Worm (Caenorhabditis elegans) whole organism, late embryonic: Measurements from ENCODE around the gene cka-2.

Experiments
- F13H6.1 ChIP-seq: sonication (generic microtip); optimal IDR thresholded peaks from 2 replicates; lab custom pipeline; 2016; ENCODE audit warnings: missing genetic modification characterization, missing compliant biosample characterization
- K02D7.2 ChIP-seq: sonication (generic microtip); optimal IDR thresholded peaks from 2 replicates; lab custom pipeline; 2017; ENCODE audit warnings: mild to moderate bottlenecking, missing genetic modification characterization, missing compliant biosample characterization
- ama-1 ChIP-seq: fragments of 150-350 bp; optimal IDR thresholded peaks from 2 replicates; lab custom pipeline; 2014
- ceh-14 ChIP-seq: sonication (generic microtip); optimal IDR thresholded peaks from 2 replicates; lab custom pipeline; 2016; ENCODE audit warnings: missing genotype, missing genetic modification characterization, missing compliant biosample characterization
- ceh-2 ChIP-seq: sonication (generic microtip); optimal IDR thresholded peaks from 2 replicates; lab custom pipeline; 2016; ENCODE audit warnings: missing genotype, missing genetic modification characterization, missing compliant biosample characterization
- ceh-24 ChIP-seq: sonication (generic microtip); optimal IDR thresholded peaks from 2 replicates; lab custom pipeline; 2016; ENCODE audit warnings: mild to moderate bottlenecking, missing genetic modification characterization, missing compliant biosample characterization
- ceh-30 ChIP-seq: fragments of 150-350 bp; optimal IDR thresholded peaks from 2 replicates; lab custom pipeline; 2014; ENCODE audit warnings: missing biosample characterization, missing genetic modification characterization
- ceh-34 ChIP-seq: sonication (generic microtip); optimal IDR thresholded peaks from 2 replicates; lab custom pipeline; 2016; ENCODE audit warnings: mild to moderate bottlenecking, missing genetic modification characterization, missing compliant biosample characterization
- ceh-48 ChIP-seq: sonication (generic microtip); optimal IDR thresholded peaks from 2 replicates; lab custom pipeline; 2016; ENCODE audit warnings: missing genetic modification characterization, inconsistent platforms, missing compliant biosample characterization
- dmd-4 ChIP-seq: sonication (generic microtip); optimal IDR thresholded peaks from 2 replicates; lab custom pipeline; 2016; ENCODE audit warnings: borderline replicate concordance, missing genetic modification characterization, missing compliant biosample characterization
- elt-2 ChIP-seq: sonication (generic microtip); optimal IDR thresholded peaks from 2 replicates; lab custom pipeline; 2016; ENCODE audit warnings: missing genetic modification reagents, missing genetic modification characterization, missing compliant biosample characterization
- ets-4 ChIP-seq: sonication (generic microtip); optimal IDR thresholded peaks from 2 replicates; lab custom pipeline; 2016; ENCODE audit warnings: missing genetic modification characterization, missing compliant biosample characterization
- fkh-10 ChIP-seq: fragments of 150-350 bp; optimal IDR thresholded peaks from 2 replicates; lab custom pipeline; 2014; ENCODE audit warnings: missing biosample characterization, missing genetic modification reagents, missing genetic modification characterization
- fkh-6 ChIP-seq: sonication (generic microtip); optimal IDR thresholded peaks from 2 replicates; lab custom pipeline; 2016; ENCODE audit warnings: missing genetic modification characterization, missing compliant biosample characterization
- gmeb-2 ChIP-seq: sonication (generic microtip); optimal IDR thresholded peaks from 2 replicates; lab custom pipeline; 2016; ENCODE audit warnings: missing genetic modification characterization, inconsistent platforms, missing compliant biosample characterization
- hlh-15 ChIP-seq: sonication (generic microtip); optimal IDR thresholded peaks from 2 replicates; lab custom pipeline; 2016; ENCODE audit warnings: missing genetic modification characterization, missing compliant biosample characterization
- lim-6 ChIP-seq: sonication (generic microtip); optimal IDR thresholded peaks from 2 replicates; lab custom pipeline; 2016; ENCODE audit warnings: missing genetic modification characterization, missing compliant biosample characterization
- madf-2 ChIP-seq: sonication (generic microtip); optimal IDR thresholded peaks from 2 replicates; lab custom pipeline; 2017; ENCODE audit warnings: missing genetic modification characterization, missing compliant biosample characterization
- nhr-11 ChIP-seq: fragments of 150-350 bp; optimal IDR thresholded peaks from 2 replicates; lab custom pipeline; 2014; ENCODE audit warnings: missing biosample characterization, missing genetic modification characterization
- odd-2 ChIP-seq: sonication (generic microtip); optimal IDR thresholded peaks from 2 replicates; lab custom pipeline; 2017; ENCODE audit warnings: antibody characterized with exemption, mild to moderate bottlenecking, missing genetic modification characterization, missing compliant biosample characterization
- pax-1 ChIP-seq: fragments of 150-350 bp; optimal IDR thresholded peaks from 2 replicates; lab custom pipeline; 2014; ENCODE audit warnings: missing biosample characterization, missing genetic modification characterization
- pros-1 ChIP-seq: fragments of 150-350 bp; optimal IDR thresholded peaks from 2 replicates; lab custom pipeline; 2014; ENCODE audit warnings: missing biosample characterization, missing genetic modification reagents, missing genetic modification characterization
- ref-2 ChIP-seq: sonication (generic microtip); optimal IDR thresholded peaks from 2 replicates; lab custom pipeline; 2016; ENCODE audit warnings: missing genetic modification characterization, missing compliant biosample characterization
- rnt-1 ChIP-seq: sonication (generic microtip); optimal IDR thresholded peaks from 2 replicates; lab custom pipeline; 2016; ENCODE audit warnings: missing genetic modification characterization, missing compliant biosample characterization
- sdc-2 ChIP-seq: sonication (generic microtip); optimal IDR thresholded peaks from 2 replicates; lab custom pipeline; 2016; ENCODE audit warnings: missing genotype, missing genetic modification characterization, missing compliant biosample characterization
- sox-2 ChIP-seq: fragments of 200-800 bp; sonication (Bioruptor generic); IDR thresholded peaks from 2 replicates; pipeline ENCODE4 v1.3.6; 2022; ENCODE audit warnings: missing genetic modification reagents, missing genetic modification characterization, missing compliant biosample characterization
- tbx-2 ChIP-seq: sonication (generic microtip); optimal IDR thresholded peaks from 2 replicates; lab custom pipeline; 2016; ENCODE audit warnings: missing genetic modification characterization, missing compliant biosample characterization
- ttx-3 ChIP-seq: sonication (generic microtip); optimal IDR thresholded peaks from 2 replicates; lab custom pipeline; 2016; ENCODE audit warnings: missing genetic modification reagents, missing genetic modification characterization, missing compliant biosample characterization
- unc-42 ChIP-seq: sonication (generic microtip); optimal IDR thresholded peaks from 2 replicates; lab custom pipeline; 2016; ENCODE audit warnings: missing genotype, missing genetic modification characterization, missing compliant biosample characterization

Gene cka-2

DNA sequence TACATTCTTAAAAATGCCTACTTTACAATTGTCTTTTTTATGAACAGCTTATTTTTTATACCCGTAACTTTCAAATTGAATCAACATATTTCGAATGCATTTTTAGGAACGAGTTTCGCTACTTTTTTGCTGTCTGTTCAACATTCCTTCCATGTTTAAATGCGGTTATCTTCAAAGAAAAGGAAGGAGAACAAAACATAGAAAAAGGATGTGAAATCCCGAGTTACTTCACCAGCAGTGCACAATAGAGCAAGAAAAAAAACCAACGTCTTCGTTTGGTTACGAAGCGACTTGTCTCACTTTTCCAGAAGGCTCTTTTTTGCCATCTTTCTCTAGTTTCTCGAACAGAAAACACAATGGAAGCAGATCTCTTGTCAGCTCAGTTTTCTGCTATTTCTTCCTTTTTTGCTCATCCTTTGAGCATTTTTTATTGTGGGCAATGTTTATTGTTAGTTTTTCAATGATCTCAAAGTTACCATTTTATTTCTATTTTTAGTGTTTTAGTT lies at the start of gene cka-2:
cka-2 (plus strand) TSS at position 456 of the 506 bp plus-strand sequence.
- TF ChIP-seq K02D7.2 (tag; lab: Kevin White, UChicago): no peak
- peak; percentile 38 for TF ChIP-seq unc-42
- TF ChIP-seq, all 69 proteins: peak for 1

DNA sequence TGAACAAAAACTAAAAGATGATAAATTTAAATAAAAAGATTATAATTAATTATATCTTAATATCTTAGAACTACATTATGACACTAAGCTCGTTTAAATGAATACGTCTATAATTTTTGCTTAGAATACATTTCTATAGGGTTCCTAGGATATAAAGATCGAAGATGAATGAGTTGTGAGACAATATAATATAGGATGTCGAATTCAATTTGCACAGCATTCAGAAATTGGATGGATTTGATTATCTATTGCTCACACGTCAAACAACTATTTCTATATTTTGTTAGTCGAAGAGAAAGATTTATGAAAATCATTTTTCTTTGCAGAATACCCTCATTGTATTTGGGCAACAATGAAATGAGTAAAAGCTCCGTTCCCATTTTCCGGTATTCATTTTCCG lies 47.0 kb upstream of the cka-2 start:
- TF ChIP-seq unc-42 (peak; percentile 59), ceh-34 (tag; lab: Kevin White, UChicago) (no peak)
- TF ChIP-seq, all 69 proteins: peak for 1

DNA sequence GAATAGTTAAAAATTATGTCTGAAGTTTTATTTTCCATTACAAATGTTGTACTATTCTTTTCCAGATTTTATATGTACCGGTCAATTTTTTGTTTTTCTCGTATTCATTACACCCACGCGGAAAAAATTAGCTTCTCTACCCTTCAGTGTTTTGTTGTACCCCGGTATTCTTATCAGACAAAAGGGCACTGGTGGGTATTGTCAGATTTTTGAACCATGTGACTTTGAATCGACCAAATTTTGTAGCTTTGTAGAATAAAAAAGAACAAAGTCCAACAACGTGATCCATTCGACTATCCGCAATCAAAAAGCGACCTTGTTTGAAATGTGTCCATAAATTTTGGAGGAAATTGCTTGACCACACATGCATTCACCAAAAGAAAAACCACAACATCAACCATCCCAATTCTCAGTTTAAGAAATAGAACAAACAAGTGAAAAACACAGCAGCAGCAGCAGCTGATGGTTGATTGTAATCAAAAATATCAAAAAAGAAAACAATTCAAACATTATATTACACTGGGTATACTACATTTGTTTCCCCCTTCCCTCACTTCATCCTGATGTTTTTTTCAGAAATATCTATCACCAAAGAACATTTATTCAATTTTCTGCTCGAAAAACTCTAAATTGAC lies 41.3 kb upstream of the cka-2 start:
- no peak for TF ChIP-seq ceh-34 (tag; lab: Kevin White, UChicago)
- no peak for TF ChIP-seq lim-6 (tag; lab: Kevin White, UChicago)
- no peak for TF ChIP-seq ceh-24
- TF ChIP-seq odd-2: no peak
- TF ChIP-seq madf-2 (tag; lab: Kevin White, UChicago): no peak
- no peak for TF ChIP-seq pax-1 (tag; lab: Kevin White, UChicago)
- no peak for TF ChIP-seq rnt-1 (tag; lab: Kevin White, UChicago)
- TF ChIP-seq sox-2 (GFP tag; lab: Robert Waterston, UW): no peak
- TF ChIP-seq pros-1 (tag; lab: Kevin White, UChicago): no peak

DNA sequence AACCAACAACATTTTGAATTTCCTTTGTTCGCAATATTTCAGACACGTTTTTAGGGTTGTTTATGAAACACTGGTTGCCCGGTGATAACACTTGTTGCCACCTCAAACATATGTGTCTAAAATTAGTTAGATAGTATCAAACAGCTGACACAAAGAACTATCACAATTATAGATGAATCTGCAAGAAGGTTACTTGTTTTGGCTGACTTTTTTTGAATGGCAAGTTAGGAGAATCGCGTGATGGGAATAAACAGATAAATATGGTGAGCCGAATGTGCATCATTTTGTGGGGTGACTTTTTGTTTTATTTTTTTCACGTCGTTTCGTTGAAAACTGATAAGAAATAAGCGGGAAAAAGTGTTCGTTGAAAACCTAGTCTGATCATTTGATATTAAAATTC lies 40.8 kb upstream of the cka-2 start:
- TF ChIP-seq ceh-30 (tag; lab: Kevin White, UChicago) (no peak), dmd-4 (tag; lab: Kevin White, UChicago) (no peak), gmeb-2 (tag; lab: Kevin White, UChicago) (no peak), fkh-10 (no peak), K02D7.2 (tag; lab: Kevin White, UChicago) (no peak), ceh-48 (no peak), hlh-15 (tag; lab: Kevin White, UChicago) (no peak)

DNA sequence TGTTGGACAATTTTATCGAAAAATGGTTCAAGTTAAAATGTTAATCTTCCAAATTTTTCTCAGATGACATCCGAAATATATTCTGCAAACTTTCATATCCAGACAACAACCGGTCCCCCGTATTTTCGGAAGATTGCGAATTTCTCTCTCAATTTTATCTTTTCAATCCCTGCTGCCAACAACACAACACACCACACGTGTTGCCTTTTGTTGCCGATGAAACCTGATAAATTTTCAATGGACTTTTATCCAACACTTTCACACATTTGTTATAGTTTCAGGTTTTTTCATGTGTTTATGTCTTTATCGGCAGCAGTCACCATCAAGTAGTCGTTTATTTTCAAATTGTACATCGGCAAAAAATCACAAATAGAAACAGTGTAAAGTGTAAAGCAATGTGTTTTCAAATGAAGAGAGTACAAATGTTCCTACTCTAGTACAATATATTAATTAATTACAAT lies 39.7 kb upstream of the cka-2 start:
- TF ChIP-seq rnt-1 (tag; lab: Kevin White, UChicago) (no peak), ets-4 (tag; lab: Kevin White, UChicago) (no peak), sdc-2 (tag; lab: Kevin White, UChicago) (no peak), ref-2 (tag; lab: Kevin White, UChicago) (no peak), ceh-14 (tag; lab: Kevin White, UChicago) (no peak), madf-2 (tag; lab: Kevin White, UChicago) (no peak), odd-2 (no peak)

DNA sequence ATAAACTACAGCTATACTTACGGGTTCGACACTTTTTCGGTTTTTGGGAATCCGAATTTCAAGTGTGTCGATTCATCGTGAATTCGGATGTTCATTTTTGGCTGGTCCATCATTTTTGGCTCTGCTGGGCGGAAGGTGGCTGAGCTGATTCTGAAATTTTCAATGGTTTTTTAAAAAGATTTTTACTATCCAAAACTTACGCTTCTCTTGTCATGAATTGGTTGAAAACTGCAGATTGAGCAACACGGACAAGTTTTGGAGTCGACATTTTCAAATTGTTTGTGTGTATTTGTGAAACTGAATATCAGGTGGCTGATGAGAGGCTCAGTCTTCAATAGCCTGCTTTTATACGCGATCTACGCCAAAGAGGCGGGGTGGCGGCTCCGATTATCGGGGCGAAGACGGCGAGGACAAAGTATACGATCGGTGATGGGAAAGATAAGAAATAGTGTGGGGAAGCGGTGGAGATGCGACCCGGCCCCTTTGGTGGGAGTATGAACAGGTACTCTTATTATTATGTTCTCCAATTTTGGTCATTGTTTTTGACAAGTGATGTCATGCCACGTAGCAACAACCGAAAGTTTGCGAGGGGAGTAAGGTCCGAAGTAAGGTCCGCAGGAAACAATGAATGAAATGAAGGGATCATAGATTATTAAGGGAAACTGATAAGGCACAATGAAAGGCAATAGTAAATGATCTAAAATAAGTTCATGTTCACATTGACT lies 38.9 kb upstream of the cka-2 start, which contains the start of gene F48D6.4:
F48D6.4 (minus strand) TSS at position 346 of the 725 bp plus-strand sequence.
- TF ChIP-seq sox-2 (GFP tag; lab: Robert Waterston, UW) (no peak), elt-2 (tag; lab: Kevin White, UChicago) (peak; percentile 55)

DNA sequence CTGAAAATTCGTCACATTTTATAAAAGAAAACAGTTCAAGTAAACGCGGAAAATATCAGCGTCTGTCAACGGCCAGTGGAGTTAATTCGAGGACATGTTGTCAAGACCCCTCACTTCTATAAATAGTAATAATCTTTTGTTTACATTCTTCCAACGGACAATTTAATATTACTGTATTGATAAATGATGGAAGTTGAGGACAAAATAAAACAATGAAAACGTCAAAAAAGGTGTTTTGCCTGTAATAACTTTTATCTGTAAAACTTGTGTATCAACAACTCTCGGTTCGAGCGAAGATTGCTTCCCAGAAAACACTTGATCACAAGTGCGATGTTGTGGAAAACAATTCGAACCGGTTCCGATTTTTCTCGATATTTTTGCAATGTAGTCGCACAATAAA lies 37.5 kb upstream of the cka-2 start:
- TF ChIP-seq sox-2 (GFP tag; lab: Robert Waterston, UW): no peak
- no peak for TF ChIP-seq elt-2 (tag; lab: Kevin White, UChicago)
- TF ChIP-seq ama-1 (lab: Kevin White, UChicago): no peak
- no peak for TF ChIP-seq rnt-1 (tag; lab: Kevin White, UChicago)
- TF ChIP-seq F13H6.1 (tag; lab: Kevin White, UChicago): no peak
- no peak for TF ChIP-seq nhr-11 (tag; lab: Kevin White, UChicago)
- no peak for TF ChIP-seq ceh-24
- no peak for TF ChIP-seq ttx-3 (tag; lab: Kevin White, UChicago)
- no peak for TF ChIP-seq unc-42
- TF ChIP-seq ceh-2 (tag; lab: Kevin White, UChicago): no peak
- no peak for TF ChIP-seq tbx-2 (tag; lab: Kevin White, UChicago)
- TF ChIP-seq fkh-6 (tag; lab: Kevin White, UChicago): no peak
